Fruit fly (Drosophila melanogaster): ENCODE data around the gene Dus2.

The Dus2 gene

DNA sequence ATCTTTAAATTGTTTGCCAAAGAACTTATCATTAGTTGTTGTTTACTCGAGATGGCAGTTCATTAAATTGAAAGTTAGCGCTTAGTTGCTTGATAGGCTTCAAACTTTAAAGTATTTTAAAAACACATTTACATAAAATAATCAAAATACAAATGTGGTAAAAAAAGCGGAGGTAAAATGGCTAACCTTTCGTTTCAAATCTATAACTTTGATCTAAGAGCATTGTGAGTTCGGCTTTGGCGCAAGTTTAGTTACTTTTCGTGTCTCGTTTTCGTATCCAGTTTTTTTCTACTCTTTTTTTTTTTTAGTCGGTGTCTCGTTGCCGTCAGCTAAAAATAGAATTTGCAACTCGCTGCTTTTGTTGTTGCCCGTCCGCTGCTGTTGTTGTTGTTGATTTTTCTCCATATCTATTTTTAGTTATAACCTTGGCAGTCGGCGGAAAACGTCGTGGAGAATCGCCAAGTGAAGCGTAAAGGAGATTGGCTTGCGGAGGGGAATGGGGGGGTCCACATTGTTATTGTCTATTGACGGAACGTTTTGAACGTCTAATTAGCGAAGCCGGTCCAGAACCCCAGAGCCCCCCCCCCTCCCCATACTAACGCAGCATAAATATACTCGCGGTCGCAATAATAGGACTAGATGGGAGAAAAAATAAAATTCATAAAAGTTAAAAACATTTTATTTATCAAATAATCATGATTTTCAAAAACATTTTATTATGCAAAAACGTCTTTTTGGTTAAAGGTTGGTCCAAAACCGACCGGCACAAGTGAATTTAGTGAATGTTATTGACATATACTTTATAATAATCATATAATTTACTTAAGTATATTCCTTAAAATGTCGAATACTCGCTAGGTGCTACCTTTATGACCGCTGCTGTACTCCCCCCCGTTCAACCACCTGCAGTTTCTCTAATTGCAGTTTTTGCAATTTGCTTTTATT, 23.0 kb upstream of the Dus2 start (continued):
- peak; percentile 66 for TF ChIP-seq caup (GFP tag; optimal IDR thresholded peaks at IDR 0.05; ENCODE audit: severe bottlenecking)
- TF ChIP-seq H2.0 (GFP tag; IDR thresholded peaks at IDR 0.05), result peak; percentile 36; the same call in 1 of the 2 replicates
- peak; percentile 20 for TF ChIP-seq CG5180 (GFP tag; optimal IDR thresholded peaks at IDR 0.05)
- peak; percentile 48; the same call in 1 of the 2 replicates for TF ChIP-seq Ptx1 (GFP tag; IDR thresholded peaks at IDR 0.05)
- TF ChIP-seq BtbVII (GFP tag; optimal IDR thresholded peaks at IDR 0.05), result peak; percentile 31
- TF ChIP-seq Gug (GFP tag; IDR thresholded peaks at IDR 0.05), result 0 out of 4 replicates have a peak, but pooled peaks have one; percentile 4
- TF ChIP-seq Sox100B (GFP tag; optimal IDR thresholded peaks at IDR 0.05), result peak; percentile 35
- TF ChIP-seq tap (tag; optimal IDR thresholded peaks at IDR 0.05), result peak; percentile 13
- TF ChIP-seq CG11093 (GFP tag; IDR thresholded peaks at IDR 0.05), result 0 out of 3 replicates have a peak, but pooled peaks have one; percentile 30
- TF ChIP-seq chm (GFP tag; IDR thresholded peaks at IDR 0.05), result no peak
- TF ChIP-seq Lpt (GFP tag; optimal IDR thresholded peaks at IDR 0.05), result no peak
- TF ChIP-seq CG3407 (GFP tag; optimal IDR thresholded peaks at IDR 0.05), result no peak
- peak; percentile 16 for TF ChIP-seq Nf-YC (tag; optimal IDR thresholded peaks at IDR 0.05)
- TF ChIP-seq Meics (GFP tag; optimal IDR thresholded peaks at IDR 0.05), result peak; percentile 57
- peak in 1 of 2 experiments; percentile 59 for TF ChIP-seq Hr51 (GFP tag; optimal IDR thresholded peaks at IDR 0.05)
- no peak for TF ChIP-seq CG3065 (GFP tag; optimal IDR thresholded peaks at IDR 0.05)
- no peak for TF ChIP-seq Hey (tag; optimal IDR thresholded peaks at IDR 0.05)
- TF ChIP-seq dysf (GFP tag; IDR thresholded peaks at IDR 0.05), result peak; percentile 69

- TF ChIP-seq Lim3 (GFP tag; IDR thresholded peaks at IDR 0.05), result no peak
- no peak for TF ChIP-seq onecut (GFP tag; IDR thresholded peaks at IDR 0.05)
- no peak for TF ChIP-seq h (optimal IDR thresholded peaks at IDR 0.05)
- no peak for TF ChIP-seq nerfin-2 (GFP tag; IDR thresholded peaks at IDR 0.05; ENCODE audit: partially characterized antibody)
- no peak for TF ChIP-seq dm (GFP tag; optimal IDR thresholded peaks at IDR 0.05)
- TF ChIP-seq pfk (GFP tag; optimal IDR thresholded peaks at IDR 0.05), result no peak
- peak; percentile 14 for TF ChIP-seq CG2678 (tag; optimal IDR thresholded peaks at IDR 0.05)
- TF ChIP-seq Myb (GFP tag; optimal IDR thresholded peaks at IDR 0.05), result no peak
- TF ChIP-seq CG11723 (GFP tag; optimal IDR thresholded peaks at IDR 0.05), result no peak
- TF ChIP-seq CG1233 (GFP tag; optimal IDR thresholded peaks at IDR 0.05), result no peak
- peak; percentile 95 for TF ChIP-seq D19A (tag; optimal IDR thresholded peaks at IDR 0.05)
- no peak for TF ChIP-seq PHDP (tag; optimal IDR thresholded peaks at IDR 0.05)
- TF ChIP-seq Dref (GFP tag; IDR thresholded peaks at IDR 0.05), result no peak
- no peak for TF ChIP-seq emc (GFP tag; optimal IDR thresholded peaks at IDR 0.05)
- peak; percentile 29; the same call in 1 of the 3 replicates for TF ChIP-seq dysf (GFP tag; IDR thresholded peaks at IDR 0.05)
- TF ChIP-seq Sry-β (GFP tag; optimal IDR thresholded peaks at IDR 0.05), result no peak
- no peak for TF ChIP-seq CG6272 (GFP tag; IDR thresholded peaks at IDR 0.05)
- no peak for TF ChIP-seq Ets97D (GFP tag; optimal IDR thresholded peaks at IDR 0.05)
- no peak for TF ChIP-seq CG12299 (tag; optimal IDR thresholded peaks at IDR 0.05)
- peak; percentile 73 for TF ChIP-seq sd (tag; optimal IDR thresholded peaks at IDR 0.05)
- no peak for TF ChIP-seq sima (GFP tag; optimal IDR thresholded peaks at IDR 0.05)
- TF ChIP-seq repo (GFP tag; optimal IDR thresholded peaks at IDR 0.05), result no peak
- no peak for TF ChIP-seq dpn (GFP tag; optimal IDR thresholded peaks at IDR 0.05)
- no peak for TF ChIP-seq CG14965 (GFP tag; optimal IDR thresholded peaks at IDR 0.05; ENCODE audit: borderline replicate concordance)
- TF ChIP-seq Bdp1 (GFP tag; optimal IDR thresholded peaks at IDR 0.05), result no peak
- no peak for TF ChIP-seq cg (GFP tag; optimal IDR thresholded peaks at IDR 0.05)
- TF ChIP-seq sug (tag; optimal IDR thresholded peaks at IDR 0.05), result peak; percentile 8
- peak; percentile 55; the same call in 1 of the 2 replicates for TF ChIP-seq Drgx (GFP tag; IDR thresholded peaks at IDR 0.05)
- TF ChIP-seq CG8089 (GFP tag; optimal IDR thresholded peaks at IDR 0.05), result no peak
- no peak for TF ChIP-seq CG3407 (GFP tag; optimal IDR thresholded peaks at IDR 0.05)
- no peak for TF ChIP-seq az2 (GFP tag; optimal IDR thresholded peaks at IDR 0.05)
- TF ChIP-seq CG1647 (GFP tag; optimal IDR thresholded peaks at IDR 0.05), result no peak
Measured at dm6 chrX:14215834-14216233, 22.0 kb upstream of the Dus2 start.

Measured in whole organism, embryonic.